Worm (Caenorhabditis elegans) whole organism, early embryonic: ENCODE measurements around the gene srw-139.

Experiments used
- B0310.2 ChIP-seq: sonication (generic microtip); optimal IDR thresholded peaks from 2 replicates; lab custom pipeline; 2016; ENCODE audit warnings: mild to moderate bottlenecking, missing genetic modification characterization, missing compliant biosample characterization
- F13C5.2 ChIP-seq: sonication (generic microtip); optimal IDR thresholded peaks from 2 replicates; lab custom pipeline; 2017; ENCODE audit warnings: mild to moderate bottlenecking, missing genetic modification characterization, inconsistent platforms, missing compliant biosample characterization
- aly-1 ChIP-seq: sonication (generic microtip); optimal IDR thresholded peaks from 2 replicates; lab custom pipeline; 2016; ENCODE audit warnings: missing genetic modification characterization, missing compliant biosample characterization
- ama-1 ChIP-seq: fragments of 150-350 bp; optimal IDR thresholded peaks from 2 replicates; lab custom pipeline; 2014
- ceh-13 ChIP-seq: fragments of 200-800 bp; sonication (Bioruptor generic); optimal IDR thresholded peaks from 2 replicates; lab custom pipeline; 2018; ENCODE audit warnings: mild to moderate bottlenecking, missing genetic modification characterization, missing compliant biosample characterization
- ceh-36 ChIP-seq: sonication (generic microtip); optimal IDR thresholded peaks from 2 replicates; lab custom pipeline; 2016; ENCODE audit warnings: missing genetic modification characterization, inconsistent platforms, missing compliant biosample characterization
- ets-7 ChIP-seq: sonication (generic microtip); optimal IDR thresholded peaks from 2 replicates; lab custom pipeline; 2016; ENCODE audit warnings: missing genotype, missing genetic modification characterization, missing compliant biosample characterization
- flt-1 ChIP-seq: fragments of 200-800 bp; sonication (Bioruptor generic); IDR thresholded peaks from 2 replicates; pipeline ENCODE4 v1.3.6; 2022; ENCODE audit warnings: missing genetic modification characterization, missing compliant biosample characterization
- hmbx-1 ChIP-seq: sonication (generic microtip); optimal IDR thresholded peaks from 2 replicates; lab custom pipeline; 2016; ENCODE audit warnings: mild to moderate bottlenecking, missing genetic modification characterization, missing compliant biosample characterization
- hmg-4 ChIP-seq: fragments of 200-800 bp; sonication (Bioruptor generic); optimal IDR thresholded peaks from 2 replicates; lab custom pipeline; 2018; ENCODE audit warnings: mild to moderate bottlenecking, missing genetic modification characterization, missing compliant biosample characterization
- hnd-1 ChIP-seq: sonication (generic microtip); optimal IDR thresholded peaks from 2 replicates; lab custom pipeline; 2016; ENCODE audit warnings: missing genetic modification characterization, missing compliant biosample characterization
- pes-1 ChIP-seq: fragments of 200-800 bp; sonication (Bioruptor generic); IDR thresholded peaks from 2 replicates; pipeline ENCODE4 v1.3.6; 2022; ENCODE audit warnings: missing genetic modification reagents, missing genetic modification characterization, missing compliant biosample characterization
- scrt-1 ChIP-seq: fragments of 200-800 bp; sonication (Bioruptor generic); IDR thresholded peaks from 2 replicates; pipeline ENCODE4 v1.3.6; 2022; ENCODE audit warnings: missing genetic modification characterization, missing compliant biosample characterization
- sea-1 ChIP-seq: fragments of 200-800 bp; sonication (Bioruptor generic); conservative IDR thresholded peaks from 2 replicates; pipeline ENCODE4 v1.3.6; 2022; ENCODE audit warnings: missing genetic modification characterization, missing compliant biosample characterization
- tbx-11 ChIP-seq: fragments of 200-800 bp; sonication (Bioruptor generic); IDR thresholded peaks from 2 replicates; pipeline ENCODE4 v1.3.6; 2022; ENCODE audit warnings: missing genetic modification characterization, missing compliant biosample characterization
- tbx-37 ChIP-seq: fragments of 200-800 bp; sonication (Bioruptor generic); conservative IDR thresholded peaks from 2 replicates; pipeline ENCODE4 v1.3.6; 2022; ENCODE audit warnings: missing genetic modification reagents, missing genetic modification characterization, missing compliant biosample characterization
- tra-4 ChIP-seq: sonication (generic microtip); optimal IDR thresholded peaks from 2 replicates; lab custom pipeline; 2017; ENCODE audit warnings: missing genetic modification characterization, missing compliant biosample characterization

Gene srw-139

DNA sequence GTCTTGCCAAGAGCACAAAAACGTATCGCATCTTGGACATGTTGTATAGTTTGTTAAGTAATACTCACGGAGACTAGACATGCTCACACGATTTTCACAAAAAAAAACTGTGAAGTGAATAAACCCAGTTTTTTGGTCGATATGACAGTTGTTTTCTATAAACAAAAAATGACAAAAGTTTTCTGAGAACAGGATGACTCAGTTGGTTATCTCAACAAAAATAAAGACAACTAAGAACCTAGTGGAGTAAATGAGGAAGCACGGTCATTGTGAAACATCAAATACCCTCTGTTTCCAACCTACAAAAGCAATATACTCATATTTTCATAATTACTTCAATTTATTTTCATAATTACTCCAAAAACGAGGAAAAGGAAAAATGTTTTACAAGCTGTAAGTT is 39.6 kb downstream of the srw-139 start, which contains the start of gene srh-87:
TSS of gene srh-87 (minus strand) at position 101 of the 400 bp plus-strand sequence.
- TF ChIP-seq pes-1 (no peak), ceh-36 (tag; lab: Kevin White, UChicago) (no peak), flt-1 (GFP tag; lab: Robert Waterston, UW) (no peak), hmbx-1 (no peak), hmg-4 (no peak), tra-4 (no peak), B0310.2 (tag; lab: Kevin White, UChicago) (no peak), F13C5.2 (tag; lab: Kevin White, UChicago) (no peak), sea-1 (GFP tag; lab: Robert Waterston, UW) (no peak), ets-7 (tag; lab: Kevin White, UChicago) (no peak), hnd-1 (tag; lab: Kevin White, UChicago) (no peak), aly-1 (tag; lab: Kevin White, UChicago) (no peak), scrt-1 (no peak), ceh-13 (GFP tag; lab: Kevin White, UChicago) (no peak), tbx-11 (GFP tag; lab: Robert Waterston, UW) (no peak), tbx-37 (GFP tag; lab: Robert Waterston, UW) (no peak), ama-1 (no peak)

DNA sequence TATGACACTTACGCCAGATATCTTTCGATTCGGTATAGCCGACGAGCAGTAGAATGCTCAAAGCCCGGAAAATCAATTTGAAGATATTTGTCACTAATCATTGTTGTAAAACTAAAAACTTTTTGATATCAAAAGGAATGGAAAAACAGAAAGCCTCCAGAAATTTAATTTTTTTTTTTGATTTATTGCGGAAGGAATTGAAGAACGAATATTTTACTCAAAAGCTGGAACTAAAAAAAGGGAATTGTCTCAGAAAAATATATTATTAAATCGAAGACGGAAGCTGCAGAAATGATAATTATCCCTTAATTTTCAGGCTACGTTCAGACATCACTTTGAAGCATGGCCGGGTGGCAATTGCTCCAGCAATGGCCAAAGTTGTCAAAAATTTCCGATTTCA is 41.4 kb downstream of the srw-139 start, which contains the start of gene srw-137:
TSS of gene srw-137 (minus strand) at position 101 of the 400 bp plus-strand sequence.
- TF ChIP-seq ceh-36 (tag; lab: Kevin White, UChicago) = no peak
- TF ChIP-seq ama-1 = no peak
- TF ChIP-seq B0310.2 (tag; lab: Kevin White, UChicago) = no peak
- no peak for TF ChIP-seq sea-1 (GFP tag; lab: Robert Waterston, UW)
- TF ChIP-seq ceh-13 (GFP tag; lab: Kevin White, UChicago) = no peak
- TF ChIP-seq tbx-37 (GFP tag; lab: Robert Waterston, UW) = no peak

DNA sequence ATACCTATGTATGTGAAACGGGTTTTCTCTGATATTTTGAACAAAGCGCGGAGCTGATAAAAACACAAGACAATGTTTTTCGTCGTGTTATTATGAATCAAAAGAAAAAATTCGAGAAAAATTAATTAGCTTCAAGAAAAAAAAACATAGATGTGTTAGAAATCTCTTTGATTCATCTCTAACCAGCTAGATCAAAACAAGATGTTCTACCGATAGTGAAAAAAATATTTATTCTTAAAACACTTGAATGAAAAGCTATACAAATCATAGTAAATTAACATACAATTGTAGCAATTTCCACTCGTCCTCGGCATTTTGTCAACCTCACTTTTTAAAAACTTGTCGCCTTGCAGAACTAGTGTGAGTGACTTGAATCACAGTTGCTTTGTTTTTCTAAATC is 43.0 kb downstream of the srw-139 start:
- no peak for TF ChIP-seq tra-4
- TF ChIP-seq tbx-37 (GFP tag; lab: Robert Waterston, UW) = no peak
- no peak for TF ChIP-seq flt-1 (GFP tag; lab: Robert Waterston, UW)
- no peak for TF ChIP-seq sea-1 (GFP tag; lab: Robert Waterston, UW)
- TF ChIP-seq aly-1 (tag; lab: Kevin White, UChicago) = no peak
- no peak for TF ChIP-seq scrt-1
- TF ChIP-seq F13C5.2 (tag; lab: Kevin White, UChicago) = no peak

DNA sequence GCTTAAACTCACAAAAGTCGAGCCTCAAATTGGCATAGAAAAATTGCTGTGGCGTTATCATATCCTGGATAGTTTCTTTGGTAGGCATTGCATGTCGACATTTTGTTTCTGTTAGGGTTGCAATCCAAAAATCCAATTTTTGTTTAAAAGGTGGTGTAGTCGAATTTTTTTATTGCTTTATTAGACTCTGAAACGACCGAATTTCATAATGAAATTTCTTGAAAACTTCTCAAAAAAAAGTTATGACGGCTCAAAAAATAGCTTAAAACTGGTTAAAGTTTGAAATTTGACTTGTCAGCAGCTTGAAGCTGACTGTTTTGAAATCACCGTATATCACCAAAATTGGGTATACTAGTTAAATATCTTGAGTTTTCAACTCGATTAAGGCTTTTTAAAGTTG is 43.8 kb downstream of the srw-139 start, which contains the start of gene srw-143:
TSS of gene srw-143 (minus strand) at position 101 of the 400 bp plus-strand sequence.
- TF ChIP-seq sea-1 (GFP tag; lab: Robert Waterston, UW) (no peak), B0310.2 (tag; lab: Kevin White, UChicago) (no peak), flt-1 (GFP tag; lab: Robert Waterston, UW) (no peak), hnd-1 (tag; lab: Kevin White, UChicago) (no peak), ets-7 (tag; lab: Kevin White, UChicago) (no peak), pes-1 (no peak), ceh-13 (GFP tag; lab: Kevin White, UChicago) (no peak), F13C5.2 (tag; lab: Kevin White, UChicago) (no peak), hmg-4 (no peak), ceh-36 (tag; lab: Kevin White, UChicago) (no peak), aly-1 (tag; lab: Kevin White, UChicago) (no peak), tbx-11 (GFP tag; lab: Robert Waterston, UW) (no peak), ama-1 (no peak)

DNA sequence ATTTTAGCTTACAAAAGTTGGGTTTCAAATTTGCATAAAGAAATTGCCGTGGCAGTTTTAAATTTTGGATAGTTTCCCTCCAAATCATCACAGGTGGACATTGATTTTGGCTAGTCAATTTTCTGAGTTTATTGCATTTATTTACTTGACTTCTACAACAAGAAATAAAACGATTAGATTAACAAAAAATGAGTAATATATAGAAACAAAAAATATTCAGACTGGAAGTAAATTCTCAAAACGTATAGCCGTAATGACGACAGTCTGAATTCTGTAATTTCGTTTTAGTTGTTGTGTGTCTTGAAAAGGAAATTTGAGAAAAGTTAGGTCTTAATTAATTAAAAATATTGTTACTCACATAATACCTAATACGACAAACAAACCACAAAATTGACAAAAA is 46.7 kb downstream of the srw-139 start, which contains the start of gene srw-141:
TSS of gene srw-141 (minus strand) at position 101 of the 400 bp plus-strand sequence.
- no peak for TF ChIP-seq scrt-1
